Fruit fly (Drosophila melanogaster): ENCODE data around the gene Best2.

- TF ChIP-seq h (optimal IDR thresholded peaks at IDR 0.05), result no peak
- TF ChIP-seq insv (optimal IDR thresholded peaks at IDR 0.05), result no peak
- no peak for TF ChIP-seq ttk (optimal IDR thresholded peaks at IDR 0.05)
- no peak for TF ChIP-seq Myc (optimal IDR thresholded peaks at IDR 0.05)
- TF ChIP-seq Sin3A (optimal IDR thresholded peaks at IDR 0.05), result no peak
- TF ChIP-seq psq (optimal IDR thresholded peaks at IDR 0.05), result no peak
These were observed 39.3 kb downstream of the Best2 start for dm6 chr3L:6217212-6217611.

All from Kc167 (cell line).